Comparison of ENCODE assay signal across 4 fruit fly cellular contexts in the genomic region with DNA sequence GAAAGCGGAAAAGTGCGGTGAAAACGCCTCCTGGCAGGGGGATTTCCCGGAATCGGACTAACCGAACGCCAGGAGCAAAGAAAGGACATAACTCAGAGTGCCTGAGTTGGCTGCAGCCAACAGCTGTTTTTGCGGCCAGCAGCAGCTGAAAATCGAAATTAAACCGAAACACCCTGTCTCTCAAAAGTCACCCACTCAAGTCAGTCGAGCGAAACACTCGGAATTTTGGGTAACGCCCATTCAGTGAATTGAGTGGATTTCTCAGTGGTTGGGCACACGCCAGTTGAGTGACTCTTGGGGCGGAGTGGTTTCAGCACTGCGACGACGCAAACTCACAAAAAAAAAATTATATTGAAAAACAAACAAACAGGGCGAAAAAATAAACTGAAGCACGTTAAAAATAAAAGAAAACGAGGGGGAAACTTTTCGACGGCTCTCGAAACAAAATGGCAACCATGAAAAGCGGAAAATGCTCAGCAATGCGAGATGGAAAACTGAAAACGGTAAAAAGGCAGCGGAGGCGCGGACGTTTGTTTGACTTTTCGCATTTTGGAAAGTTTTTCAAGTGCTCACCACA.
A peak's percentile ranks its signal among the peaks of the same experiment; 100 is the strongest.
TF ChIP-seq lines count a peak whose summit lies in the region.

No protein-coding gene starts in this region.

- TF ChIP-seq CTCF in whole organism, embryonic (GFP tag; optimal IDR thresholded peaks at IDR 0.05; lab: Kevin White, UChicago): no peak

TF ChIP-seq in whole organism, embryonic, 481 proteins besides CTCF, POLR2A, EP300 and RAD21 (continues in another document):
- TF ChIP-seq ara (GFP tag; IDR thresholded peaks at IDR 0.05; lab: Robert Waterston, UW) (no peak), CG10654 (GFP tag; optimal IDR thresholded peaks at IDR 0.05; lab: Kevin White, UChicago) (no peak), CG10274 (GFP tag; optimal IDR thresholded peaks at IDR 0.05; lab: Kevin White, UChicago) (no peak), Adf1 (GFP tag; IDR thresholded peaks at IDR 0.05; lab: Robert Waterston, UW) (no peak), chm (GFP tag; IDR thresholded peaks at IDR 0.05; lab: Robert Waterston, UW) (0 out of 2 replicates have a peak, but pooled peaks have one; percentile 56), CG4328 (GFP tag; optimal IDR thresholded peaks at IDR 0.05; lab: Kevin White, UChicago) (no peak), NC2β (GFP tag; optimal IDR thresholded peaks at IDR 0.05; lab: Kevin White, UChicago) (no peak), tll (GFP tag; optimal IDR thresholded peaks at IDR 0.05; lab: Kevin White, UChicago) (peak in 1 of 2 experiments; percentile 56), cad (GFP tag; optimal IDR thresholded peaks at IDR 0.05; lab: Kevin White, UChicago) (peak; percentile 31), CG9876 (GFP tag; optimal IDR thresholded peaks at IDR 0.05; lab: Kevin White, UChicago) (no peak), HmgZ (tag; optimal IDR thresholded peaks at IDR 0.05; lab: Kevin White, UChicago) (no peak), CG15011 (GFP tag; optimal IDR thresholded peaks at IDR 0.05; lab: Kevin White, UChicago) (no peak), onecut (GFP tag; IDR thresholded peaks at IDR 0.05; lab: Robert Waterston, UW) (no peak), CG17359 (tag; optimal IDR thresholded peaks at IDR 0.05; lab: Kevin White, UChicago) (no peak), bbx (GFP tag; IDR thresholded peaks at IDR 0.05; lab: Robert Waterston, UW; ENCODE audit: partially characterized antibody) (peak; percentile 46), CG6272 (GFP tag; IDR thresholded peaks at IDR 0.05; lab: Robert Waterston, UW) (no peak), vfl (GFP tag; optimal IDR thresholded peaks at IDR 0.05; lab: Kevin White, UChicago) (no peak), Oli (tag; optimal IDR thresholded peaks at IDR 0.05; lab: Kevin White, UChicago) (no peak), croc (GFP tag; conservative IDR thresholded peaks at IDR 0.05; lab: Robert Waterston, UW) (no peak), Atf-2 (GFP tag; optimal IDR thresholded peaks at IDR 0.05; lab: Kevin White, UChicago) (no peak), CG14441 (GFP tag; IDR thresholded peaks at IDR 0.05; lab: Robert Waterston, UW) (no peak)

TF ChIP-seq in whole organism, prepupa, 60 proteins besides CTCF, POLR2A, EP300 and RAD21 (continues in another document):
- TF ChIP-seq CG11762 (GFP tag; optimal IDR thresholded peaks at IDR 0.05; lab: Kevin White, UChicago; ENCODE audit: insufficient read depth) (no peak), Hr39 (GFP tag; optimal IDR thresholded peaks at IDR 0.05; lab: Kevin White, UChicago) (no peak), Gug (GFP tag; IDR thresholded peaks at IDR 0.05; lab: Robert Waterston, UW) (peak; percentile 49; the same call in 1 of the 2 replicates), Ets21C (GFP tag; optimal IDR thresholded peaks at IDR 0.05; lab: Kevin White, UChicago) (no peak), Hr4 (GFP tag; optimal IDR thresholded peaks at IDR 0.05; lab: Kevin White, UChicago) (peak; percentile 22), CG8119 (GFP tag; IDR thresholded peaks at IDR 0.05; lab: Robert Waterston, UW) (peak; percentile 92), CG34406 (GFP tag; optimal IDR thresholded peaks at IDR 0.05; lab: Kevin White, UChicago) (peak; percentile 59), Hr38 (GFP tag; optimal IDR thresholded peaks at IDR 0.05; lab: Kevin White, UChicago) (no peak), lz (GFP tag; optimal IDR thresholded peaks at IDR 0.05; lab: Kevin White, UChicago) (no peak), CG10631 (GFP tag; optimal IDR thresholded peaks at IDR 0.05; lab: Kevin White, UChicago) (no peak), Lpt (GFP tag; optimal IDR thresholded peaks at IDR 0.05; lab: Kevin White, UChicago) (peak; percentile 61), CG11902 (GFP tag; optimal IDR thresholded peaks at IDR 0.05; lab: Kevin White, UChicago) (no peak), CG8632 (GFP tag; optimal IDR thresholded peaks at IDR 0.05; lab: Kevin White, UChicago) (peak; percentile 46), CG4318 (GFP tag; optimal IDR thresholded peaks at IDR 0.05; lab: Kevin White, UChicago) (no peak), Ets96B (tag; optimal IDR thresholded peaks at IDR 0.05; lab: Kevin White, UChicago) (peak; percentile 49), CG3032 (tag; optimal IDR thresholded peaks at IDR 0.05; lab: Kevin White, UChicago) (peak; percentile 57), Smox (GFP tag; optimal IDR thresholded peaks at IDR 0.05; lab: Kevin White, UChicago) (no peak), CG31627 (GFP tag; optimal IDR thresholded peaks at IDR 0.05; lab: Kevin White, UChicago) (no peak), eg (GFP tag; IDR thresholded peaks at IDR 0.05; lab: Robert Waterston, UW) (peak; percentile 97), dsx (GFP tag; optimal IDR thresholded peaks at IDR 0.05; lab: Kevin White, UChicago; ENCODE audit: poor library complexity, severe bottlenecking) (peak; percentile 53), fkh (GFP tag; optimal IDR thresholded peaks at IDR 0.05; lab: Kevin White, UChicago) (no peak), CG9139 (GFP tag; optimal IDR thresholded peaks at IDR 0.05; lab: Kevin White, UChicago) (peak; percentile 91)

TF ChIP-seq in whole organism, pupa, 21 proteins besides CTCF, POLR2A, EP300 and RAD21:
- TF ChIP-seq CG32121 (GFP tag; IDR thresholded peaks at IDR 0.05; lab: Robert Waterston, UW): peak; percentile 92
- TF ChIP-seq EcR (GFP tag; optimal IDR thresholded peaks at IDR 0.05; lab: Kevin White, UChicago): no peak
- peak; percentile 69 for TF ChIP-seq CG15710 (tag; optimal IDR thresholded peaks at IDR 0.05; lab: Kevin White, UChicago)
- TF ChIP-seq D1 (tag; optimal IDR thresholded peaks at IDR 0.05; lab: Kevin White, UChicago): peak; percentile 16
- no peak for TF ChIP-seq CG10348 (GFP tag; IDR thresholded peaks at IDR 0.05; lab: Robert Waterston, UW)
- peak; percentile 94 for TF ChIP-seq CG4496 (GFP tag; IDR thresholded peaks at IDR 0.05; lab: Robert Waterston, UW)
- TF ChIP-seq Snoo (tag; optimal IDR thresholded peaks at IDR 0.05; lab: Kevin White, UChicago): peak; percentile 76
- peak; percentile 78 for TF ChIP-seq Pif1B (GFP tag; optimal IDR thresholded peaks at IDR 0.05; lab: Kevin White, UChicago)
- TF ChIP-seq rn (GFP tag; IDR thresholded peaks at IDR 0.05; lab: Robert Waterston, UW): peak; percentile 80
- peak; percentile 98 for TF ChIP-seq CG12605 (GFP tag; IDR thresholded peaks at IDR 0.05; lab: Robert Waterston, UW)
- TF ChIP-seq CG13204 (GFP tag; optimal IDR thresholded peaks at IDR 0.05; lab: Kevin White, UChicago): peak; percentile 77
- TF ChIP-seq CG17806 (tag; optimal IDR thresholded peaks at IDR 0.05; lab: Kevin White, UChicago): peak; percentile 64
- TF ChIP-seq gl (tag; optimal IDR thresholded peaks at IDR 0.05; lab: Kevin White, UChicago): peak; percentile 91
- peak; percentile 92 for TF ChIP-seq Ets98B (GFP tag; IDR thresholded peaks at IDR 0.05; lab: Robert Waterston, UW)
- TF ChIP-seq CG34367 (tag; optimal IDR thresholded peaks at IDR 0.05; lab: Kevin White, UChicago): peak; percentile 65
- peak; percentile 90 for TF ChIP-seq fd96Ca (GFP tag; IDR thresholded peaks at IDR 0.05; lab: Robert Waterston, UW)
- peak; percentile 71 for TF ChIP-seq CG14655 (GFP tag; optimal IDR thresholded peaks at IDR 0.05; lab: Kevin White, UChicago)
- TF ChIP-seq CG9948 (tag; optimal IDR thresholded peaks at IDR 0.05; lab: Kevin White, UChicago): peak; percentile 53
- TF ChIP-seq CG8301 (tag; optimal IDR thresholded peaks at IDR 0.05; lab: Kevin White, UChicago): peak; percentile 56
- TF ChIP-seq Pif1A (GFP tag; optimal IDR thresholded peaks at IDR 0.05; lab: Kevin White, UChicago): peak; percentile 85
- peak; percentile 71 for TF ChIP-seq CG8159 (tag; optimal IDR thresholded peaks at IDR 0.05; lab: Kevin White, UChicago)

TF ChIP-seq in whole organism, wandering third instar larva, 38 proteins besides CTCF, POLR2A, EP300 and RAD21:
- no peak for TF ChIP-seq Myc (optimal IDR thresholded peaks at IDR 0.05; lab: Kevin White, UChicago)
- peak; percentile 18 for TF ChIP-seq CrebA (GFP tag; optimal IDR thresholded peaks at IDR 0.05; lab: Kevin White, UChicago; ENCODE audit: borderline replicate concordance)
- TF ChIP-seq Rel (GFP tag; optimal IDR thresholded peaks at IDR 0.05; lab: Kevin White, UChicago): peak; percentile 57
- TF ChIP-seq Rel (tag; optimal IDR thresholded peaks at IDR 0.05; lab: Kevin White, UChicago): peak; percentile 38
- no peak for TF ChIP-seq woc (GFP tag; optimal IDR thresholded peaks at IDR 0.05; lab: Kevin White, UChicago)
- TF ChIP-seq Sp1 (GFP tag; optimal IDR thresholded peaks at IDR 0.05; lab: Kevin White, UChicago): peak; percentile 69
